Fruit fly (Drosophila melanogaster) whole organism, embryonic: Measurements from ENCODE around the gene CG42404.
A peak's percentile ranks its signal among the peaks of the same experiment; 100 is the strongest.

Experiments
- Bgb ChIP-seq: fragments of 200-800 bp; sonication (Bioruptor generic); IDR thresholded peaks from 2 replicates; pipeline ENCODE4 v1.3.6; 2022; ENCODE audit warnings: missing biosample characterization, missing genetic modification characterization; ENCODE audit not compliant: partially characterized antibody
- Bteb2 ChIP-seq: fragments of 200-800 bp; sonication (Bioruptor generic); optimal IDR thresholded peaks from 2 replicates; lab custom pipeline; 2016; ENCODE audit warnings: missing biosample characterization, missing genetic modification characterization
- CG10431 ChIP-seq: fragments of 200-800 bp; sonication (Bioruptor generic); optimal IDR thresholded peaks from 3 replicates; lab custom pipeline; 2018; ENCODE audit warnings: missing biosample characterization, mild to moderate bottlenecking, missing genetic modification characterization
- CG11504 ChIP-seq: fragments of 200-800 bp; sonication (Bioruptor generic); optimal IDR thresholded peaks from 3 replicates; lab custom pipeline; 2019; ENCODE audit warnings: missing biosample characterization, mild to moderate bottlenecking, missing genetic modification characterization, moderate library complexity
- CG12391 ChIP-seq: fragments of 200-800 bp; sonication (Bioruptor generic); optimal IDR thresholded peaks from 3 replicates; lab custom pipeline; 2018; ENCODE audit warnings: missing biosample characterization, mild to moderate bottlenecking, missing genetic modification characterization, moderate library complexity
- CG13287 ChIP-seq: fragments of 200-800 bp; sonication (Bioruptor generic); IDR thresholded peaks from 2 replicates; pipeline ENCODE4 v1.3.6; 2022; ENCODE audit warnings: missing biosample characterization, missing genetic modification characterization; ENCODE audit not compliant: partially characterized antibody
- CG14965 ChIP-seq: fragments of 200-800 bp; sonication (Bioruptor generic); optimal IDR thresholded peaks from 2 replicates; lab custom pipeline; 2016; ENCODE audit warnings: missing biosample characterization, missing genetic modification characterization, borderline replicate concordance
- CG16779 ChIP-seq: fragments of 200-800 bp; sonication (Bioruptor generic); IDR thresholded peaks from 2 replicates; pipeline ENCODE4 v1.3.6; 2022; ENCODE audit warnings: missing biosample characterization, missing genetic modification characterization
- CG17568 ChIP-seq: fragments of 200-800 bp; sonication (Bioruptor generic); optimal IDR thresholded peaks from 2 replicates; lab custom pipeline; 2018; ENCODE audit warnings: missing biosample characterization, mild to moderate bottlenecking, missing genetic modification characterization, moderate library complexity
- CG30020 ChIP-seq: fragments of 200-800 bp; optimal IDR thresholded peaks from 2 replicates; lab custom pipeline; 2019; ENCODE audit warnings: missing biosample characterization, mild to moderate bottlenecking, missing genetic modification characterization, moderate library complexity
- CG34224 ChIP-seq: fragments of 200-800 bp; sonication (Bioruptor generic); IDR thresholded peaks from 3 replicates; pipeline ENCODE4 v1.3.6; 2022; ENCODE audit warnings: missing biosample characterization, missing genetic modification characterization; ENCODE audit not compliant: partially characterized antibody
- CG4328 ChIP-seq: fragments of 200-800 bp; sonication (Bioruptor generic); optimal IDR thresholded peaks from 3 replicates; lab custom pipeline; 2017; ENCODE audit warnings: missing biosample characterization, missing genetic modification reagents, missing genetic modification characterization
- CG8359 ChIP-seq: fragments of 200-800 bp; sonication (Bioruptor generic); optimal IDR thresholded peaks from 2 replicates; lab custom pipeline; 2017; ENCODE audit warnings: missing biosample characterization, mild to moderate bottlenecking, missing genetic modification characterization, borderline replicate concordance
- CG9797 ChIP-seq: fragments of 200-800 bp; sonication (Bioruptor generic); optimal IDR thresholded peaks from 3 replicates; lab custom pipeline; 2018; ENCODE audit warnings: missing biosample characterization, mild to moderate bottlenecking, missing genetic modification characterization
- Doc3 ChIP-seq: fragments of 200-800 bp; sonication (Bioruptor generic); IDR thresholded peaks from 3 replicates; pipeline ENCODE4 v1.3.6; 2022; ENCODE audit warnings: missing biosample characterization, missing genetic modification characterization; ENCODE audit not compliant: partially characterized antibody
- Fer2 ChIP-seq: fragments of 200-800 bp; sonication (Bioruptor generic); optimal IDR thresholded peaks from 2 replicates; lab custom pipeline; 2018; ENCODE audit warnings: missing biosample characterization, mild to moderate bottlenecking, missing genetic modification characterization, moderate library complexity
- Gug ChIP-seq: fragments of 200-800 bp; sonication (Bioruptor generic); IDR thresholded peaks from 4 replicates; pipeline ENCODE4 v1.3.6; 2022; ENCODE audit warnings: missing biosample characterization, missing genetic modification characterization
- Hr3 ChIP-seq: fragments of 200-800 bp; sonication (Bioruptor generic); optimal IDR thresholded peaks from 3 replicates; lab custom pipeline; 2016; ENCODE audit warnings: missing biosample characterization, missing genetic modification characterization
- Jarid2 ChIP-seq: fragments of 200-800 bp; sonication (Bioruptor generic); optimal IDR thresholded peaks from 3 replicates; lab custom pipeline; 2017; ENCODE audit warnings: mild to moderate bottlenecking, missing biosample characterization, missing genetic modification reagents, missing genetic modification characterization
- MESR4 ChIP-seq: fragments of 200-800 bp; sonication (Bioruptor generic); optimal IDR thresholded peaks from 2 replicates; lab custom pipeline; 2018; ENCODE audit warnings: missing biosample characterization, mild to moderate bottlenecking, missing genetic modification characterization, moderate library complexity
- Max ChIP-seq: fragments of 200-800 bp; sonication (Bioruptor generic); optimal IDR thresholded peaks from 2 replicates; lab custom pipeline; 2016; ENCODE audit warnings: missing biosample characterization, mild to moderate bottlenecking, missing genetic modification characterization
- PHDP ChIP-seq: fragments of 200-800 bp; sonication (Bioruptor generic); optimal IDR thresholded peaks from 3 replicates; lab custom pipeline; 2018; ENCODE audit warnings: missing biosample characterization, mild to moderate bottlenecking, missing genetic modification characterization, moderate library complexity
- Six4 ChIP-seq: fragments of 200-800 bp; sonication (Bioruptor generic); optimal IDR thresholded peaks from 2 replicates; lab custom pipeline; 2016; ENCODE audit warnings: missing biosample characterization, missing genetic modification characterization
- Sox100B ChIP-seq: fragments of 200-800 bp; sonication (Bioruptor generic); optimal IDR thresholded peaks from 3 replicates; lab custom pipeline; 2018; ENCODE audit warnings: missing biosample characterization, mild to moderate bottlenecking, missing genetic modification characterization
- Trl ChIP-seq, 3 experiments: fragments of >200 bp in 2 of 3; fragments of 200-800 bp in 1 of 3; sonication (Bioruptor generic) in 1 of 3; optimal IDR thresholded peaks; 2 replicates in 1 of 3; 3 replicates in 2 of 3; lab custom pipeline; 2016 to 2017; ENCODE audit warnings: missing biosample characterization in 1 of 3, missing genetic modification characterization in 1 of 3
- ase ChIP-seq: fragments of 200-800 bp; sonication (Bioruptor generic); IDR thresholded peaks from 3 replicates; pipeline ENCODE4 v1.3.6; 2022; ENCODE audit warnings: missing biosample characterization, missing genetic modification characterization
- ato ChIP-seq: fragments of 200-800 bp; sonication (Bioruptor generic); IDR thresholded peaks from 2 replicates; pipeline ENCODE4 v1.3.6; 2022; ENCODE audit warnings: missing biosample characterization, missing genetic modification characterization; ENCODE audit not compliant: partially characterized antibody
- cad ChIP-seq: fragments of >200 bp; optimal IDR thresholded peaks from 2 replicates; lab custom pipeline; 2017; ENCODE audit warnings: missing biosample characterization, missing genetic modification characterization
- dati ChIP-seq: fragments of 200-800 bp; sonication (Bioruptor generic); IDR thresholded peaks from 2 replicates; pipeline ENCODE4 v1.3.6; 2022; ENCODE audit warnings: missing biosample characterization, missing genetic modification characterization
- ewg ChIP-seq: fragments of 200-800 bp; sonication (Bioruptor generic); optimal IDR thresholded peaks from 3 replicates; lab custom pipeline; 2017; ENCODE audit warnings: mild to moderate bottlenecking, missing biosample characterization, missing genetic modification reagents, missing genetic modification characterization
- eyg ChIP-seq: fragments of 200-800 bp; sonication (Bioruptor generic); optimal IDR thresholded peaks from 3 replicates; lab custom pipeline; 2016; ENCODE audit warnings: missing biosample characterization, missing genetic modification characterization
- gcm2 ChIP-seq: fragments of 200-800 bp; sonication (Bioruptor generic); optimal IDR thresholded peaks from 2 replicates; lab custom pipeline; 2016; ENCODE audit warnings: missing biosample characterization, missing genetic modification characterization
- grn ChIP-seq: fragments of 200-800 bp; sonication (Bioruptor generic); optimal IDR thresholded peaks from 3 replicates; lab custom pipeline; 2017; ENCODE audit warnings: missing biosample characterization, missing genetic modification characterization
- gsb ChIP-seq: fragments of 200-800 bp; sonication (Bioruptor generic); IDR thresholded peaks from 2 replicates; pipeline ENCODE4 v1.3.6; 2022; ENCODE audit warnings: missing biosample characterization, missing genetic modification characterization
- hbn ChIP-seq: fragments of 200-800 bp; sonication (Bioruptor generic); IDR thresholded peaks from 2 replicates; pipeline ENCODE4 v1.3.6; 2022; ENCODE audit warnings: missing biosample characterization, missing genetic modification characterization; ENCODE audit not compliant: partially characterized antibody
- inv ChIP-seq: fragments of 200-800 bp; sonication (Bioruptor generic); IDR thresholded peaks from 2 replicates; pipeline ENCODE4 v1.3.6; 2022; ENCODE audit warnings: missing biosample characterization, missing genetic modification characterization; ENCODE audit not compliant: partially characterized antibody
- kah ChIP-seq: fragments of 200-800 bp; sonication (Bioruptor generic); optimal IDR thresholded peaks from 2 replicates; lab custom pipeline; 2018; ENCODE audit warnings: missing biosample characterization, mild to moderate bottlenecking, missing genetic modification characterization
- ken ChIP-seq: fragments of 200-800 bp; sonication (Bioruptor generic); IDR thresholded peaks from 3 replicates; pipeline ENCODE4 v1.3.6; 2022; ENCODE audit warnings: missing biosample characterization, missing genetic modification characterization
- lilli ChIP-seq: fragments of 200-800 bp; sonication (Bioruptor generic); optimal IDR thresholded peaks from 3 replicates; lab custom pipeline; 2016; ENCODE audit warnings: missing biosample characterization, missing genetic modification characterization
- nau ChIP-seq: fragments of 200-800 bp; sonication (Bioruptor generic); optimal IDR thresholded peaks from 3 replicates; lab custom pipeline; 2017; ENCODE audit warnings: missing biosample characterization, mild to moderate bottlenecking, missing genetic modification characterization, missing genetic modification reagents
- pzg ChIP-seq: fragments of 200-800 bp; sonication (Bioruptor generic); optimal IDR thresholded peaks from 3 replicates; lab custom pipeline; 2018; ENCODE audit warnings: missing biosample characterization, mild to moderate bottlenecking, missing genetic modification characterization, moderate library complexity
- ro ChIP-seq: fragments of 200-800 bp; sonication (Bioruptor generic); IDR thresholded peaks from 2 replicates; pipeline ENCODE4 v1.3.6; 2022; ENCODE audit warnings: missing biosample characterization, missing genetic modification characterization
- sqz ChIP-seq: fragments of 200-800 bp; sonication (Bioruptor generic); optimal IDR thresholded peaks from 3 replicates; lab custom pipeline; 2018; ENCODE audit warnings: missing biosample characterization, mild to moderate bottlenecking, missing genetic modification characterization
- tgo ChIP-seq: fragments of 200-800 bp; sonication (Bioruptor generic); IDR thresholded peaks from 3 replicates; pipeline ENCODE4 v1.3.6; 2022; ENCODE audit warnings: missing biosample characterization, missing genetic modification characterization
- tx ChIP-seq: fragments of 200-800 bp; sonication (Bioruptor generic); optimal IDR thresholded peaks from 2 replicates; lab custom pipeline; 2016; ENCODE audit warnings: missing biosample characterization, missing genetic modification characterization
- z ChIP-seq: fragments of 200-800 bp; sonication (Bioruptor generic); IDR thresholded peaks from 3 replicates; pipeline ENCODE4 v1.3.6; 2022; ENCODE audit warnings: missing biosample characterization, missing genetic modification characterization
- zfh1 ChIP-seq: fragments of 200-800 bp; sonication (Bioruptor generic); IDR thresholded peaks from 3 replicates; pipeline ENCODE4 v1.3.6; 2022; ENCODE audit warnings: missing biosample characterization, missing genetic modification characterization

The CG42404 gene

DNA sequence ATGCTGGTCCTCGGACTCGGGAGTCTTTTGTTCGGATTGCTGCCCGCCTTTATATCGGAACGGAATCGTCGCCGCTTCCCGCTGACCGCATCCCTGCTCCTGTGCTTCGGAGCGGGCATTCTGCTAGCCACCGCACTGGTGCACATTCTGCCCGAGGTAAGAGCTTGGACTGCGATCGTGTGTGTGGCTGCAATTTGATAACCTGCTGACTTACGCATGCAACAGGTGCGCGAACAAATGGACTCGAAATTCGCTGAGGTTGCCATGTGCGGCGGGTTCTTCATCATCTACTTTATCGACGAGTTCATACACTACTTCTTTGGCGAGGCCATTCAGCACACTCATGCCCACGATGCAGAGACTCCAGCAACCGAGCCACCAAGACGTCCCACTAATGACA lies 19.0 kb downstream of the CG42404 start:
- no peak for TF ChIP-seq Jarid2 (GFP tag; lab: Kevin White, UChicago)
- no peak for TF ChIP-seq ewg (GFP tag; lab: Kevin White, UChicago)
- TF ChIP-seq MESR4 (GFP tag; lab: Kevin White, UChicago), result no peak
- TF ChIP-seq CG34224, result 0 out of 3 replicates have a peak, but pooled peaks have one; percentile 27
- peak; percentile 71 for TF ChIP-seq kah

- peak; percentile 89 for TF ChIP-seq tx (GFP tag; lab: Kevin White, UChicago)
- TF ChIP-seq lilli (GFP tag; lab: Kevin White, UChicago), result peak; percentile 98
- TF ChIP-seq Max (GFP tag; lab: Kevin White, UChicago), result peak; percentile 98
- TF ChIP-seq grn (GFP tag; lab: Kevin White, UChicago), result no peak
- TF ChIP-seq gsb (GFP tag; lab: Robert Waterston, UW), result peak; percentile 92
- TF ChIP-seq z (GFP tag; lab: Robert Waterston, UW), result peak; percentile 64; the same call in 1 of the 3 replicates
- TF ChIP-seq CG9797, result peak; percentile 71
- TF ChIP-seq nau (GFP tag; lab: Kevin White, UChicago), result no peak
- peak; percentile 94 for TF ChIP-seq CG17568 (GFP tag; lab: Kevin White, UChicago)
- peak; percentile 61; the same call in 2 of the 3 replicates for TF ChIP-seq Doc3 (GFP tag; lab: Robert Waterston, UW)
- TF ChIP-seq eyg, result peak; percentile 78
- TF ChIP-seq Trl (optimal IDR thresholded peaks at IDR 0.05; lab: Kevin White, UChicago), result no peak
- TF ChIP-seq Trl (GFP tag; optimal IDR thresholded peaks at IDR 0.05; lab: Kevin White, UChicago), result peak; percentile 90
- TF ChIP-seq hbn, result peak; percentile 58
- peak; percentile 80 for TF ChIP-seq CG13287 (GFP tag; lab: Robert Waterston, UW)
- no peak for TF ChIP-seq CG14965 (GFP tag; lab: Kevin White, UChicago)
- peak; percentile 91 for TF ChIP-seq ro (GFP tag; lab: Robert Waterston, UW)
- TF ChIP-seq ase (GFP tag; lab: Robert Waterston, UW), result peak; percentile 90
- peak; percentile 97 for TF ChIP-seq tgo (GFP tag; lab: Robert Waterston, UW)
- peak; percentile 99 for TF ChIP-seq sqz (GFP tag; lab: Kevin White, UChicago)
- TF ChIP-seq Bteb2 (GFP tag; lab: Kevin White, UChicago), result peak; percentile 93
- TF ChIP-seq CG10431 (GFP tag; lab: Kevin White, UChicago), result peak; percentile 96
- TF ChIP-seq pzg (GFP tag; lab: Kevin White, UChicago), result peak; percentile 78
- peak; percentile 88 for TF ChIP-seq CG16779
- TF ChIP-seq PHDP, result peak; percentile 99
- TF ChIP-seq zfh1 (GFP tag; lab: Robert Waterston, UW), result peak; percentile 96
- peak; percentile 82 for TF ChIP-seq Bgb (GFP tag; lab: Robert Waterston, UW)
- peak; percentile 97 for TF ChIP-seq CG11504 (tag; lab: Kevin White, UChicago)
- peak; percentile 98 for TF ChIP-seq CG4328 (GFP tag; lab: Kevin White, UChicago)
- TF ChIP-seq CG12391 (tag; lab: Kevin White, UChicago), result peak; percentile 99
- peak; percentile 73; the same call in 1 of the 2 replicates for TF ChIP-seq ato
- TF ChIP-seq inv (GFP tag; lab: Robert Waterston, UW), result peak; percentile 71
- peak; percentile 58 for TF ChIP-seq gcm2 (GFP tag; lab: Kevin White, UChicago)
- TF ChIP-seq dati (GFP tag; lab: Robert Waterston, UW), result peak; percentile 61; the same call in 1 of the 2 replicates
- TF ChIP-seq Hr3 (GFP tag; lab: Kevin White, UChicago), result peak; percentile 98
- TF ChIP-seq ken (GFP tag; lab: Robert Waterston, UW), result peak; percentile 92
- peak; percentile 98 for TF ChIP-seq Six4 (GFP tag; lab: Kevin White, UChicago)
- peak; percentile 92 for TF ChIP-seq Gug (GFP tag; lab: Robert Waterston, UW)
- TF ChIP-seq Sox100B, result peak; percentile 98
- peak; percentile 99 for TF ChIP-seq Fer2
- peak; percentile 89 for TF ChIP-seq CG8359 (GFP tag; lab: Kevin White, UChicago)
- TF ChIP-seq CG30020 (tag; lab: Kevin White, UChicago), result peak; percentile 93
- no peak for TF ChIP-seq cad (GFP tag; lab: Kevin White, UChicago)
Observed at dm6 chr3R:15275158-15275623, 25.3 kb downstream of the CG42404 start, which contains the start of the genes Cp190 and CG4338. Gene Cp190, minus strand, starts transcription at chr3R:15275241. Gene CG4338, plus strand, starts transcription at chr3R:15275522.
